Worm (Caenorhabditis elegans): ENCODE results near the gene pud-4.
"Not testable (repeated sequence)": the region's sequence is repeated elsewhere in the genome, so short reads cannot be mapped to it uniquely, and the experiment has no call there.

DNA sequence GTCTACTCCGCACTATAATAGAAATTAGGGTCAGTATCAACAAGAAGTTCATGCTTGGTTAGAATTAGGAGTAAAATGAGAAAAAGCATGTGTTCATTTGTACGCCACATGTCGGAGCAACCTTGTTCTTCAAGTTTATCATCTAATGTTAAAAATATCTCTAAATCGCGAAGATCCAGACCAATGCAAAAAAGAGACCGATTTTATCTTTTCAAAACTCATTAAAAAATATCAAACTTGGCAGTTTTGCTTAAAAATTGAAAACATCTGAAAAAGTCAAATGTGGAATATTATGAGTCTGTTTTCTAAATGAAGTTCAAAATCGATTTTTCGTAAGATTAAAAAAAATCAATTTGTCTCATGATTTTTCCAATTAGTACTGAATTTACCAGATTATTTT, 5.5 kb upstream of the pud-4 start, which contains the start of gene Y19D10B.6:
- TF ChIP-seq tbx-2 (tag; optimal IDR thresholded peaks at IDR 0.05); ceh-6 (GFP tag; optimal IDR thresholded peaks at IDR 0.05); hlh-15 (tag; optimal IDR thresholded peaks at IDR 0.05); ceh-34 (tag; optimal IDR thresholded peaks at IDR 0.05); C38D4.7 (GFP tag; optimal IDR thresholded peaks at IDR 0.05); madf-2 (tag; optimal IDR thresholded peaks at IDR 0.05); odd-2 (tag; optimal IDR thresholded peaks at IDR 0.05); dmd-4 (tag; optimal IDR thresholded peaks at IDR 0.05; ENCODE audit: borderline replicate concordance): not testable (repeated sequence)

All from whole organism, late embryonic.